Worm (Caenorhabditis elegans): ENCODE results near the gene tsp-8.

tsp-8 gene

DNA sequence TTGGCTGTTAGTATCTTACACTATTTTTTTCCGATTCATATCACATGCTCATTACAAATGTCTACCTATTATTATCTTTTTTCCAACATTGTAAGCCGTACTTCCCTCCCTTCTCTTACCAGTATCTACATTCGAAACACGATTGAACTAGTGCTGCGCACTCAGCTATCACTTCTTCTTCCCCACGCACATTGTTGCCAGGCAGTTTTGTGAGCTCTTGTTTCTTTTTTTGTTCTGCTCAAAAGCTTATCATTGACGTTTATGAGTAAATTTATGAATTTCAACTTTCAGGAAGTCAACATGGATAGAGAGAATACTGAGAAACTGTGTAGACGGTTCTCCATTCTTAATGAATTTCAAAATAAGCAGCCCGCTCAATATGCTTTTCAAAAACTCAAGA lies 8.2 kb downstream of the tsp-8 start, which contains the start of gene F33C8.2:
TSS of gene F33C8.2 (plus strand) at position 301 of the 400 bp plus-strand sequence.
- TF ChIP-seq mdl-1 (tag; optimal IDR thresholded peaks at IDR 0.05) (no peak), mef-2 (tag; optimal IDR thresholded peaks at IDR 0.05) (no peak), sptf-1 (tag; optimal IDR thresholded peaks at IDR 0.05) (no peak), snpc-4 (tag; optimal IDR thresholded peaks at IDR 0.05) (no peak), fkh-4 (tag; optimal IDR thresholded peaks at IDR 0.05; ENCODE audit: borderline replicate concordance) (no peak), F16B12.6 (tag; optimal IDR thresholded peaks at IDR 0.05) (no peak), vab-15 (tag; optimal IDR thresholded peaks at IDR 0.05) (no peak), nhr-19 (GFP tag; conservative IDR thresholded peaks at IDR 0.05) (no peak), nhr-11 (tag; optimal IDR thresholded peaks at IDR 0.05) (no peak), hpl-2 (GFP tag; optimal IDR thresholded peaks at IDR 0.05) (no peak), nhr-47 (tag; optimal IDR thresholded peaks at IDR 0.05) (no peak), blmp-1 (tag; optimal IDR thresholded peaks at IDR 0.05) (no peak), hlh-17 (GFP tag; optimal IDR thresholded peaks at IDR 0.05; ENCODE audit: borderline replicate concordance) (no peak), dpl-1 (GFP tag; optimal IDR thresholded peaks at IDR 0.05) (no peak), irx-1 (tag; optimal IDR thresholded peaks at IDR 0.05) (no peak), aha-1 (tag; optimal IDR thresholded peaks at IDR 0.05) (no peak)

DNA sequence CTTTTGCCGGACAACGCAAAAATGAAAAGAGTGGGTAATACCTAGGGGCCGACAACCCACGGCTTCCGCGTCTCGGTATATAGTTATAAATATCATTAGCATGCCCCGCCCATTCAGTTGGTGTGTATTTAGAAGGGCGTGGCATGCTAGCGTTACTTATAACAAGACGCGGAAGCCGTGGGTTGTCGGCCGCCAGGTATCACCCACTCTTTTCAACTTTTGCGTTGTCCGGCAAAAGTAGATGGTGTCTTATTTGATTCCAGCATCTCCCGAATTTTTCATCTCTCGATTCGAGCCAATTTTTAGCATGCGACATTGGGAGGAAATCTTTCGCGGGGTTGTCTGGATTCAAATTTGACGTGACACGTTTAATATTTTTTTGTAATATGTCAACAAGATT lies 11.5 kb downstream of the tsp-8 start:
- TF ChIP-seq efl-1 (optimal IDR thresholded peaks at IDR 0.05) (no peak), efl-1 (GFP tag; optimal IDR thresholded peaks at IDR 0.05 in 1 of 2) (peak in 1 of 2 experiments; percentile 66), ceh-8 (GFP tag; optimal IDR thresholded peaks at IDR 0.05) (no peak)

DNA sequence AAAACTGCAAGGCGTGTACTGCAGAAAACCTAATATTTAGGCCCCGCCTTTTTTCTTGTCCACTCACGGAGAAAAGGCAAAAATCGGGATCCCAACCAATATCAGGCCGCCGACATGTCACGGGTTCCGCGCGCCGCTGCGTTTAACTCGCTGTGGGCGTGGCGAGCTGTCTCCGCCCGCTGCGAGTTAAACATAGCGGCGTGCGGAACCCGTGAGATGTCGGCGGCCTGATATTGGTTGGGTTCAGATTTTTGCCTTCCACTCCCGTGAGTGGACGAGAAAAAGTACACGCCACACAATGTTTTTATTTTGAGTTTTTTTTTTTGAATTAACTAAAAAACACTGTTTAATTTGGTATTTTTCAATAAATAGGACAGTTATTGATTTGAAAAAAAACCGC lies 13.8 kb downstream of the tsp-8 start:
- TF ChIP-seq nhr-90 (tag; optimal IDR thresholded peaks at IDR 0.05; ENCODE audit: poor library complexity) (no peak), hpl-2 (GFP tag; optimal IDR thresholded peaks at IDR 0.05) (no peak), ama-1 (optimal IDR thresholded peaks at IDR 0.05) (no peak), unc-62 (GFP tag; optimal IDR thresholded peaks at IDR 0.05) (no peak), ceh-63 (GFP tag; optimal IDR thresholded peaks at IDR 0.05) (no peak), efl-1 (optimal IDR thresholded peaks at IDR 0.05) (no peak), efl-1 (GFP tag; optimal IDR thresholded peaks at IDR 0.05 in 1 of 2) (no peak), sox-4 (tag; optimal IDR thresholded peaks at IDR 0.05) (no peak), unc-98 (GFP tag; IDR thresholded peaks at IDR 0.05) (no peak), unc-30 (tag; optimal IDR thresholded peaks at IDR 0.05) (no peak), unc-86 (tag; optimal IDR thresholded peaks at IDR 0.05) (no peak), zip-4 (GFP tag; optimal IDR thresholded peaks at IDR 0.05) (no peak)

DNA sequence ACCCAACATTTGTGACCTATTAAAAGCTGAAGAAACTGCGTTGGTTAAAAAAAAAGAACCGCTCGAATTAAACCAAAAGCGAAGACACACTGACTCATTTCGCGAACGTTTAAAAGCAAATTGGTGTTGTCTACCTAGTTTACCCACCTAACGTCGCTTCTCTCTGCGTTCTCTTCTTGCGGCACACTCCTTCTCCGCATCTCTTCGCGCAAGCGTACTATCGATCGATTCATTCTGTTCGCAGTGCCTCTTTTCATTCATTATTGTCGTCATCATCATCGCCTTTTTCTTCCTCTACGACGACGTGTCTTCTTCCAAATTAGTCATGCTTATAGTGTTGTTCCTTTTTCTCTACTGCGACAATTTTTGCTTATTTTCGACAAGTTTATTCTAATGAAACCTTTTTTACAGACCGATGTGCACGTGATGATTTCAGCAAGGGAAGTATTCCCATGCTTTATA lies 18.1 kb downstream of the tsp-8 start, which contains the start of gene atrn-1:
TSS of gene atrn-1 (plus strand) at position 412 of the 462 bp plus-strand sequence.
- TF ChIP-seq zip-4 (GFP tag; optimal IDR thresholded peaks at IDR 0.05): no peak
- peak; percentile 17 for TF ChIP-seq snu-23 (GFP tag; optimal IDR thresholded peaks at IDR 0.05)
- TF ChIP-seq nhr-20 (tag; optimal IDR thresholded peaks at IDR 0.05): peak; percentile 13
- no peak for TF ChIP-seq irx-1 (tag; optimal IDR thresholded peaks at IDR 0.05)
- TF ChIP-seq lin-14 (GFP tag; optimal IDR thresholded peaks at IDR 0.05): peak; percentile 52
- TF ChIP-seq fkh-10 (GFP tag; optimal IDR thresholded peaks at IDR 0.05): no peak
- no peak for TF ChIP-seq sup-37 (GFP tag; optimal IDR thresholded peaks at IDR 0.05)
- peak; percentile 39 for TF ChIP-seq blmp-1 (tag; optimal IDR thresholded peaks at IDR 0.05)
- no peak for TF ChIP-seq lir-3 (tag; optimal IDR thresholded peaks at IDR 0.05; ENCODE audit: poor library complexity)
- no peak for TF ChIP-seq elt-2 (tag; optimal IDR thresholded peaks at IDR 0.05)
- TF ChIP-seq skn-1 (tag; optimal IDR thresholded peaks at IDR 0.05): peak; percentile 12
- no peak for TF ChIP-seq nhr-77 (tag; optimal IDR thresholded peaks at IDR 0.05)
- TF ChIP-seq fkh-4 (tag; optimal IDR thresholded peaks at IDR 0.05; ENCODE audit: borderline replicate concordance): no peak
- TF ChIP-seq mdl-1 (tag; optimal IDR thresholded peaks at IDR 0.05): no peak
- TF ChIP-seq lin-35 (GFP tag; optimal IDR thresholded peaks at IDR 0.05): no peak
- TF ChIP-seq elt-3 (tag; optimal IDR thresholded peaks at IDR 0.05): peak in 1 of 6 experiments; percentile 11
- no peak for TF ChIP-seq nhr-237 (tag; optimal IDR thresholded peaks at IDR 0.05)
- TF ChIP-seq nhr-11 (tag; optimal IDR thresholded peaks at IDR 0.05): no peak
- TF ChIP-seq nhr-12 (tag; optimal IDR thresholded peaks at IDR 0.05): no peak
- TF ChIP-seq efl-3 (GFP tag; optimal IDR thresholded peaks at IDR 0.05): no peak
- no peak for TF ChIP-seq aly-2 (tag; optimal IDR thresholded peaks at IDR 0.05)
- TF ChIP-seq nhr-90 (tag; optimal IDR thresholded peaks at IDR 0.05; ENCODE audit: poor library complexity): no peak
- no peak for TF ChIP-seq nhr-84 (tag; optimal IDR thresholded peaks at IDR 0.05)
- no peak for TF ChIP-seq snpc-4 (tag; optimal IDR thresholded peaks at IDR 0.05)
